Worm (Caenorhabditis elegans): ENCODE data around the gene B0252.1.

The B0252.1 gene

DNA sequence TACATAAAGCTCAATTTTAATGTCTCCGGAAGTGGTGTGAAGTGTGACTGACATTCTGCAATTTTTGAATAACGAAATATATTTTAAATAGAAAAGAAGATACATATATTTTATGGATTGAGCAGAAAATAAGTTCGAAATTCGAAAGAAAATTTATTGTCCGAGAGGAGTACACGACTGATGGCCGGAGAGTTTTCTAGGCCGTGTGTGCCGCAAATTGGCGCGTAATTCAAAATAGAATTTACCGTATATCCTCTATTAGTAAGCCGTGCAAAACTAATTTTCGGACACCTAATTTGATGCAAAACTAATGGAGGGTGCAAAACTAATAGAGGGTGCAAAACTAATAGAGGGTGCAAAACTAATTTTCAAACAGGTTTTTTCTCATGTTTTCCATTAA lies 6.2 kb upstream of the B0252.1 start, which contains the start of gene cyn-10 (continued):
- TF ChIP-seq akir-1 (GFP tag; optimal IDR thresholded peaks at IDR 0.05) = peak; percentile 20
- TF ChIP-seq tlf-1 (GFP tag; optimal IDR thresholded peaks at IDR 0.05) = no peak
- no peak for TF ChIP-seq F55B11.4 (tag; optimal IDR thresholded peaks at IDR 0.05; ENCODE audit: borderline replicate concordance, insufficient read depth)
- no peak for TF ChIP-seq hrde-1 (tag; optimal IDR thresholded peaks at IDR 0.05; ENCODE audit: borderline replicate concordance)
- no peak for TF ChIP-seq sdz-38 (tag; optimal IDR thresholded peaks at IDR 0.05)
- TF ChIP-seq xnd-1 (tag; optimal IDR thresholded peaks at IDR 0.05) = peak; percentile 39
- no peak for TF ChIP-seq ztf-22 (GFP tag; optimal IDR thresholded peaks at IDR 0.05)
- no peak for TF ChIP-seq Y53F4B.3 (GFP tag; IDR thresholded peaks at IDR 0.05)
- TF ChIP-seq bed-1 (GFP tag; IDR thresholded peaks at IDR 0.05) = 0 out of 2 replicates have a peak, but pooled peaks have one; percentile 36
- no peak for TF ChIP-seq D2030.7 (GFP tag; IDR thresholded peaks at IDR 0.05)
- TF ChIP-seq fkh-3 (tag; optimal IDR thresholded peaks at IDR 0.05) = no peak
- no peak for TF ChIP-seq die-1 (tag; optimal IDR thresholded peaks at IDR 0.05)
- no peak for TF ChIP-seq ztf-3 (GFP tag; optimal IDR thresholded peaks at IDR 0.05)
- TF ChIP-seq nfya-2 (GFP tag; IDR thresholded peaks at IDR 0.05) = no peak
- peak; percentile 65; the same call in 1 of the 2 replicates for TF ChIP-seq nfyb-1 (GFP tag; IDR thresholded peaks at IDR 0.05)
- no peak for TF ChIP-seq Y79H2A.3 (GFP tag; conservative IDR thresholded peaks at IDR 0.05)
- no peak for TF ChIP-seq F37B4.10 (GFP tag; IDR thresholded peaks at IDR 0.05)
- no peak for TF ChIP-seq lin-26 (GFP tag; IDR thresholded peaks at IDR 0.05)
- TF ChIP-seq K11D2.4 (GFP tag; IDR thresholded peaks at IDR 0.05) = peak; percentile 60; the same call in 1 of the 2 replicates
- no peak for TF ChIP-seq lsy-27 (tag; optimal IDR thresholded peaks at IDR 0.05; ENCODE audit: borderline replicate concordance, insufficient read depth)
- no peak for TF ChIP-seq B0336.3 (GFP tag; IDR thresholded peaks at IDR 0.05)
- TF ChIP-seq lsl-1 (GFP tag; optimal IDR thresholded peaks at IDR 0.05) = peak; percentile 38
- TF ChIP-seq ekl-4 (GFP tag; IDR thresholded peaks at IDR 0.05) = peak; percentile 78
- TF ChIP-seq let-526 (GFP tag; IDR thresholded peaks at IDR 0.05) = peak; percentile 86; the same call in 1 of the 2 replicates
- TF ChIP-seq hmg-20 (GFP tag; IDR thresholded peaks at IDR 0.05) = peak; percentile 79; the same call in 1 of the 2 replicates
- no peak for TF ChIP-seq gei-17 (GFP tag; optimal IDR thresholded peaks at IDR 0.05)
- no peak for TF ChIP-seq F57C9.4 (tag; optimal IDR thresholded peaks at IDR 0.05)
- no peak for TF ChIP-seq F57A8.1 (GFP tag; optimal IDR thresholded peaks at IDR 0.05)
- no peak for TF ChIP-seq sea-2 (GFP tag; IDR thresholded peaks at IDR 0.05)
- peak; percentile 72 for TF ChIP-seq rcor-1 (GFP tag; IDR thresholded peaks at IDR 0.05)
- TF ChIP-seq nhr-120 (GFP tag; IDR thresholded peaks at IDR 0.05) = no peak
- TF ChIP-seq hlh-12 (tag; optimal IDR thresholded peaks at IDR 0.05) = no peak
- peak; percentile 69 for TF ChIP-seq ccch-3 (GFP tag; optimal IDR thresholded peaks at IDR 0.05)
- TF ChIP-seq ceh-91 (GFP tag; IDR thresholded peaks at IDR 0.05) = peak; percentile 51
- no peak for TF ChIP-seq snpc-3.4 (tag; optimal IDR thresholded peaks at IDR 0.05)
- no peak for TF ChIP-seq tbp1 (GFP tag; optimal IDR thresholded peaks at IDR 0.05)
- peak; percentile 73 for TF ChIP-seq him-1 (tag; optimal IDR thresholded peaks at IDR 0.05)
- TF ChIP-seq chd-7 (tag; optimal IDR thresholded peaks at IDR 0.05) = no peak
- TF ChIP-seq nhr-179 (tag; optimal IDR thresholded peaks at IDR 0.05) = no peak
- TF ChIP-seq Y53G8AR.9 (GFP tag; conservative IDR thresholded peaks at IDR 0.05) = no peak; the same call in 1 of the 2 replicates
- TF ChIP-seq mxl-1 (tag; optimal IDR thresholded peaks at IDR 0.05) = no peak
- TF ChIP-seq efl-1 (GFP tag; optimal IDR thresholded peaks at IDR 0.05) = peak; percentile 65
- TF ChIP-seq athp-1 (tag; optimal IDR thresholded peaks at IDR 0.05) = no peak
- TF ChIP-seq bed-2 (GFP tag; IDR thresholded peaks at IDR 0.05) = peak; percentile 82; the same call in 1 of the 2 replicates
- peak; percentile 53 for TF ChIP-seq lin-40 (tag; optimal IDR thresholded peaks at IDR 0.05)
- no peak for TF ChIP-seq tbx-9 (tag; optimal IDR thresholded peaks at IDR 0.05; ENCODE audit: borderline replicate concordance)
- TF ChIP-seq Y95B8A.8 (GFP tag; IDR thresholded peaks at IDR 0.05) = no peak
- TF ChIP-seq hmg-1.2 (GFP tag; IDR thresholded peaks at IDR 0.05) = no peak
